Worm (Caenorhabditis elegans) whole organism, young adult: ENCODE results near the gene clec-143.

ENCODE experiments used
- B0336.3 ChIP-seq: fragments of 200-800 bp; sonication (Bioruptor generic); IDR thresholded peaks from 2 replicates; pipeline ENCODE4 v1.3.6; 2022; ENCODE audit warnings: missing genetic modification characterization, missing compliant biosample characterization
- lsy-27 ChIP-seq: sonication (generic microtip); optimal IDR thresholded peaks from 2 replicates; lab custom pipeline; 2017; ENCODE audit warnings: missing genetic modification characterization, mild to moderate bottlenecking, missing compliant biosample characterization, antibody characterized with exemption, missing genotype, borderline replicate concordance; ENCODE audit not compliant: insufficient read depth
- nfya-1 ChIP-seq: sonication (generic microtip); optimal IDR thresholded peaks from 2 replicates; lab custom pipeline; 2017; ENCODE audit warnings: antibody characterized with exemption, missing compliant biosample characterization, missing genetic modification characterization, borderline replicate concordance; ENCODE audit not compliant: insufficient read depth

DNA sequence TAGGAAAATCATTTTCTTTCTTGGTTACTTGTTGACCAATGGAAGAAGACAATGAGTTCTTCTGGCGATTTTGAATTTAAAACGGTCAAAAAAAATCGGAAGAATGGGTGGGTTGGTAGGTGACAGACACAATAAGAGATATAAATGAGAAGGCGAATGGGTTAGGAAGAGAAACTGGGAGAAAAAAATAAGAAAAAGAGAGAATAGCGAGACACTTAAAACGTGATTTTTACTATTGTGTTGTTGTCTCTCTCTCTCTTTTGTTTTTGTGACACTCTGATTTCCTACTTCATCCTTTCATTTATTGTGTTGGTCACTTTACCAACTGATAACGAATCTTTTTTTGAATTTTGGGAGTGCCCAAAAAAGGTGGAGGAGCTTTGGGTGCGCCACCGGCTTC lies 46.3 kb upstream of the clec-143 start:
- no peak for TF ChIP-seq B0336.3 (GFP tag; lab: Robert Waterston, UW)
- TF ChIP-seq lsy-27 (tag; lab: Kevin White, UChicago), result no peak
- TF ChIP-seq nfya-1 (tag; lab: Kevin White, UChicago), result no peak
